Worm (Caenorhabditis elegans) whole organism, late embryonic: ENCODE data around the gene ZK688.10.

Experiments used
- C38D4.7 ChIP-seq: fragments of 200-800 bp; sonication (Bioruptor generic); optimal IDR thresholded peaks from 2 replicates; lab custom pipeline; 2018; ENCODE audit warnings: mild to moderate bottlenecking, missing genetic modification characterization, moderate library complexity, missing compliant biosample characterization
- ceh-19 ChIP-seq: fragments of 200-800 bp; sonication (Bioruptor generic); optimal IDR thresholded peaks from 2 replicates; lab custom pipeline; 2018; ENCODE audit warnings: mild to moderate bottlenecking, missing genetic modification characterization, missing compliant biosample characterization
- ceh-34 ChIP-seq: sonication (generic microtip); optimal IDR thresholded peaks from 2 replicates; lab custom pipeline; 2016; ENCODE audit warnings: mild to moderate bottlenecking, missing genetic modification characterization, missing compliant biosample characterization
- ceh-45 ChIP-seq: fragments of 200-800 bp; sonication (Bioruptor generic); IDR thresholded peaks from 2 replicates; pipeline ENCODE4 v1.3.6; 2022; ENCODE audit warnings: missing genetic modification reagents, missing genetic modification characterization, missing compliant biosample characterization
- dve-1 ChIP-seq: sonication (generic microtip); optimal IDR thresholded peaks from 2 replicates; lab custom pipeline; 2017; ENCODE audit warnings: antibody characterized with exemption, mild to moderate bottlenecking, missing genetic modification characterization, missing compliant biosample characterization
- hlh-8 ChIP-seq: sonication (generic microtip); optimal IDR thresholded peaks from 2 replicates; lab custom pipeline; 2016; ENCODE audit warnings: missing genotype, missing genetic modification characterization, missing compliant biosample characterization

- TF ChIP-seq hlh-8 (tag; lab: Kevin White, UChicago) (no peak), dve-1 (tag; lab: Kevin White, UChicago) (no peak), ceh-34 (tag; lab: Kevin White, UChicago) (no peak), ceh-19 (GFP tag; lab: Kevin White, UChicago) (no peak), ceh-45 (GFP tag; lab: Robert Waterston, UW) (no peak), C38D4.7 (no peak)
These were observed 10.7 kb upstream of the ZK688.10 start, which contains the start of gene pcp-5 for ce11 chrIII:7907515-7907914.
